Worm (Caenorhabditis elegans): ENCODE results near the gene gmap-1.

DNA sequence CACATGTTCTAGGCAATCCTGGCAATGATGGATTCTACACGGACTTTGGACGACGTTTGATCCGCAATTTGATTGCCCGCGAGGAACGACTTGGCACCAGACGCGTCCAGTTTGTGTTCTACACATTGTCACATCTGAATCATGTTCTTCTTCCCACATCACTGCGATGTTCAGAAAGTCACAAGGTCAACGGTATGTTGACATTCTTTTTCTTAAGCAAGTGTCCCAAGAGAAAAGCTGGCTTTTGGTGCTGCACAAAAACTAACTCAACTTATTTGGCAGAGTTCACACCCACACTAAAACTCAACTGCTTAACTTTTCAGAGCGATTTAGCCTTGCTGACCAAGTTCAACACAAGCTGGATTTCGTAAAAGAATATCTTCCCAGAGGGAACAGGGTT lies 43.8 kb upstream of the gmap-1 start:
- TF ChIP-seq skn-1 (tag; optimal IDR thresholded peaks at IDR 0.05) (no peak), ceh-28 (tag; optimal IDR thresholded peaks at IDR 0.05) (no peak), lin-15B (tag; optimal IDR thresholded peaks at IDR 0.05) (no peak)

Data from whole organism, L3 larva.